Fruit fly (Drosophila melanogaster) Kc167 (cell line): ENCODE measurements around the gene CG18641.

Experiments
- Sin3A ChIP-seq: fragments of >200 bp; optimal IDR thresholded peaks from 2 replicates; lab custom pipeline; 2018; ENCODE audit warnings: missing external identifiers
- h ChIP-seq: fragments of >200 bp; optimal IDR thresholded peaks from 3 replicates; lab custom pipeline; 2018; ENCODE audit warnings: missing external identifiers
- ttk ChIP-seq: sonication (Bioruptor generic); optimal IDR thresholded peaks from 2 replicates; lab custom pipeline; 2017; ENCODE audit warnings: missing external identifiers

dm6 chr2L:2420490-2420889 is 5.4 kb upstream of the CG18641 start, which contains the start of gene CG9886:
- no peak for TF ChIP-seq Sin3A
- no peak for TF ChIP-seq ttk (lab: Kevin White, UChicago)
- no peak for TF ChIP-seq h (lab: Kevin White, UChicago)
